Worm (Caenorhabditis elegans): ENCODE results near the gene ZK1307.8.

ZK1307.8 gene

DNA sequence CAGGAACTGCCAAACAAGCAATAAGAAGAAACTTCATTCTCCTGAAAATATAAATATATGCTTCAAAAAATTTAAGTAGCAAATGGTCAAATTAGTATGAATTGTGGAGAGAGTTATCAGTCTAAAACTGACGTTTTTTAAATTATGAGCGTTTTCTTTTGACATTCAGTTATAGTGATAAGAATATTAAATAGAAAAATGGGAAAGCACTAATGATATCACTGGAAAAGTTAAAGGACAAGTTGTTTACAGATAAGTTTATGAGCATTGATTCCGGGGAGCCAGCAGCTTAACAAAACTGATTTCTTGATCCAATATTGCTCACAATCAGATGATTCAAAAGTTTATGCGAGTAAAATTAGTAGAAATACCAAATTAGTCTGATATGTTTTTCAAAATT is 36.0 kb downstream of the ZK1307.8 start, which contains the start of gene ZK1320.3 (continued):
- TF ChIP-seq Y75B8A.6 (GFP tag; IDR thresholded peaks at IDR 0.05) (no peak), ctbp-1 (GFP tag; IDR thresholded peaks at IDR 0.05) (no peak), lin-1 (GFP tag; IDR thresholded peaks at IDR 0.05) (no peak), nhr-102 (tag; optimal IDR thresholded peaks at IDR 0.05) (no peak), tag-97 (GFP tag; IDR thresholded peaks at IDR 0.05) (no peak), madf-9 (GFP tag; conservative IDR thresholded peaks at IDR 0.05) (no peak), unc-130 (GFP tag; optimal IDR thresholded peaks at IDR 0.05) (no peak), mdl-1 (tag; optimal IDR thresholded peaks at IDR 0.05) (no peak), dmd-9 (GFP tag; IDR thresholded peaks at IDR 0.05) (no peak), dve-1 (tag; optimal IDR thresholded peaks at IDR 0.05; ENCODE audit: insufficient read depth) (peak; percentile 58), snpc-1.2 (GFP tag; IDR thresholded peaks at IDR 0.05) (no peak), rbr-2 (tag; optimal IDR thresholded peaks at IDR 0.05) (no peak), mxl-2 (GFP tag; conservative IDR thresholded peaks at IDR 0.05) (no peak), unc-62 (GFP tag; optimal IDR thresholded peaks at IDR 0.05 in 1 of 2) (peak in 1 of 2 experiments; percentile 94), unc-62 (tag; optimal IDR thresholded peaks at IDR 0.05) (no peak), arid-1 (GFP tag; conservative IDR thresholded peaks at IDR 0.05) (no peak), aly-2 (tag; optimal IDR thresholded peaks at IDR 0.05) (no peak), fkh-10 (GFP tag; optimal IDR thresholded peaks at IDR 0.05) (no peak), nhr-28 (tag; optimal IDR thresholded peaks at IDR 0.05) (peak; percentile 45)

DNA sequence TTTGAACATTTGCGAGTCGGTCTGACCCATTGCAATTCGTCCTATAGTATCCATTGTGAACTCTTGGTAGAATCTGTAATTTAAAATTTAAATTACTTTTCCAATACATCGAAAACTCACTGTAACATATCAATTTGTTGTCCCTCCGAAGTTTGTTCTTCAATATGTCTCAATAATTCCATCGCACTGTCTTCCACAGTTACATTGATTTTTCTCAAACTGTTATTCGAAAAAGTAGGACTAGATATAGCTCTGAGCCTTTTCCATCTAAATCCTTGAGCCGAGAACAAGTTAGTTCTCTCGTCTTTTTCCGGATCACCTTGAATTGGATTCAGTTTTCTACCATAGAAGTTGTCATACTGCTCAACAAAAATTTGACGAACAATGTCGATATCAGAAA is 37.7 kb downstream of the ZK1307.8 start:
- peak; percentile 95 for TF ChIP-seq aha-1 (tag)
- no peak for TF ChIP-seq egl-27 (tag; optimal IDR thresholded peaks at IDR 0.05)

DNA sequence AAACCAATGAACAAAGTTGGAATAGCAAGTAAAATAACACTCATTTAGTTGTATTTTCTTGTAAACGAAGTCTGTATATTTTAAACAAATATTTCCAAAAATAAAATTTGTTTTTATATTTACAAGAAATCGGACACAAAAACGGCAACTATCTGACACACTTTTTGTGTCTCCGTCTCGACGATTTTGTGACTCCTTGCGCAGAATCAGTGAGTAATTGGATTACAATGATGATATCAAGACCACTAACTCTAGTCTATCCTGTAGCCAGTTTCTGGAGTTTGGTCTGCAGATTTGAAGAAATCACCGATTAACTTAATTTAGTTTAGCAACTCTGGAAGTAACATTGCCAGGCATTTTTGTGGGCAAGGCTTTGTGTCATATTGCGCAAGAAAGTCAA is 38.4 kb downstream of the ZK1307.8 start, which contains the start of gene cyp-13A10:
Gene cyp-13A10 (minus strand): TSS at position 88 of the 400 bp plus-strand sequence.
- peak; percentile 53 for TF ChIP-seq nhr-28 (tag; optimal IDR thresholded peaks at IDR 0.05)
- no peak for TF ChIP-seq lin-1 (GFP tag; IDR thresholded peaks at IDR 0.05)

DNA sequence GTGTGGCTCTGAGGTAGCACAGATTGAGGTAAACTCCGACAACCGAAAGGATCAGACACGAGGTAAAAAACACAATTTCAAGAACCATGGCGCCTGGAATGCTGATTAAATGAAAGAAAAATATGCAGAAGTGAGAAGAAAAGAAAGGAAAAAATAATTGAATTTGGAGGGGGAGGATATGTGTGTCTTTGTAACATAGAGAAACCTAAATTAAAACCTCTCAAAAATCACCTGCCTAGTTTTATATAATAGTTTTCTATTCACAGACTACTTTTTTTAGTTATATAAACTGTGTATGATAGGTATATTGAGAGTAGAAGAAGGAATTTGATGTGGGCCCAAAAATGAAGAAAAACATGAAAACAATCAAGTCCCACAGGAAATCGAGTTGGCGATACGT is 41.2 kb downstream of the ZK1307.8 start, which contains the start of gene ZK1320.5:
Gene ZK1320.5 (minus strand): TSS at position 101 of the 400 bp plus-strand sequence.
- TF ChIP-seq mes-2 (tag; optimal IDR thresholded peaks at IDR 0.05; ENCODE audit: poor library complexity, severe bottlenecking) (no peak), fkh-10 (GFP tag; optimal IDR thresholded peaks at IDR 0.05) (no peak), nhr-42 (GFP tag; IDR thresholded peaks at IDR 0.05) (no peak), unc-39 (tag; optimal IDR thresholded peaks at IDR 0.05) (no peak), Y48G9A.11 (GFP tag; IDR thresholded peaks at IDR 0.05) (no peak), mdt-29 (GFP tag; IDR thresholded peaks at IDR 0.05) (no peak), spr-1 (tag; optimal IDR thresholded peaks at IDR 0.05) (no peak), ceh-82 (tag; optimal IDR thresholded peaks at IDR 0.05) (no peak), ceh-20 (GFP tag; IDR thresholded peaks at IDR 0.05) (no peak), madf-9 (GFP tag; conservative IDR thresholded peaks at IDR 0.05) (no peak), ceh-62 (tag; optimal IDR thresholded peaks at IDR 0.05) (no peak), dmd-6 (GFP tag; IDR thresholded peaks at IDR 0.05) (no peak), ctbp-1 (GFP tag; IDR thresholded peaks at IDR 0.05) (no peak), saeg-2 (GFP tag; IDR thresholded peaks at IDR 0.05) (no peak), tag-97 (GFP tag; IDR thresholded peaks at IDR 0.05) (no peak), ceh-32 (tag; optimal IDR thresholded peaks at IDR 0.05; ENCODE audit: poor library complexity) (no peak), ces-1 (GFP tag; optimal IDR thresholded peaks at IDR 0.05) (no peak)

DNA sequence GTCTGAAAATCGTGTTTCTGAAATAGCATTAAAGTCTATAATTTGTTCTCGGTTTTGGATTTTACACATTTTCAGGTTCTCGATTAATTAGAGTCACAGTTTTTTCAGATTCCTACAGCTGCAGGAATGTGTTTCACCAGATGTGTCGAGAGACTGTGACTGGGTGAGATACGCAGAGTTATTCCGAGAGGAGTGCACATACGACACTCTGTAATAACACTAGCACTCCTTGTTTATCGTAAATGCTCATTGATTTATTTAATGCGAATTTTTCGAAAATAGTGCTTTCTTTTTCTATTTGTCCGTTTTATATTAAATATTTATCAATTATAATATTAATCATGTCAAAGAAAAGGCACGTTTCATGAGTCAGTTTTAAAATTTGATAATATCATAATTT is 43.0 kb downstream of the ZK1307.8 start, which contains the start of gene ZK1320.11:
Gene ZK1320.11 (plus strand): TSS at position 243 of the 400 bp plus-strand sequence.
- no peak for TF ChIP-seq daf-16 (GFP tag; optimal IDR thresholded peaks at IDR 0.05)
- TF ChIP-seq daf-16 (tag; optimal IDR thresholded peaks at IDR 0.05) = peak; percentile 42
- no peak for TF ChIP-seq F26F4.8 (GFP tag; conservative IDR thresholded peaks at IDR 0.05)
- TF ChIP-seq T20F7.1 (GFP tag; optimal IDR thresholded peaks at IDR 0.05) = peak; percentile 46

Data from whole organism, L4 larva.